Fruit fly (Drosophila melanogaster) whole organism, adult: ENCODE measurements around the gene CG10943.

Experiments used
- CG11617 ChIP-seq: fragments of 200-800 bp; sonication (Bioruptor generic); optimal IDR thresholded peaks from 2 replicates; lab custom pipeline; 2017; ENCODE audit warnings: mild to moderate bottlenecking, missing biosample characterization, missing genetic modification reagents, missing genetic modification characterization
- CG14711 ChIP-seq: fragments of 200-800 bp; sonication (Bioruptor generic); optimal IDR thresholded peaks from 2 replicates; lab custom pipeline; 2018; ENCODE audit warnings: missing biosample characterization, mild to moderate bottlenecking, missing genetic modification characterization, moderate library complexity
- CG1620 ChIP-seq: fragments of 200-800 bp; sonication (Bioruptor generic); optimal IDR thresholded peaks from 2 replicates; lab custom pipeline; 2016; ENCODE audit warnings: missing biosample characterization, missing genetic modification characterization
- CG5204 ChIP-seq: fragments of 200-800 bp; sonication (Bioruptor generic); optimal IDR thresholded peaks from 2 replicates; lab custom pipeline; 2016; ENCODE audit warnings: missing biosample characterization, missing genetic modification characterization
- CG7045 ChIP-seq: fragments of 200-800 bp; sonication (Bioruptor generic); optimal IDR thresholded peaks from 2 replicates; lab custom pipeline; 2017; ENCODE audit warnings: missing biosample characterization, mild to moderate bottlenecking, missing genetic modification characterization
- CG7101 ChIP-seq: fragments of 200-800 bp; sonication (Bioruptor generic); optimal IDR thresholded peaks from 2 replicates; lab custom pipeline; 2018; ENCODE audit warnings: missing biosample characterization, mild to moderate bottlenecking, missing genetic modification characterization, moderate library complexity
- Clk ChIP-seq: fragments of 200-800 bp; sonication (Bioruptor generic); optimal IDR thresholded peaks from 2 replicates; lab custom pipeline; 2017; ENCODE audit warnings: missing biosample characterization, missing genetic modification characterization
- Crg-1 ChIP-seq: fragments of 200-800 bp; sonication (Bioruptor generic); optimal IDR thresholded peaks from 2 replicates; lab custom pipeline; 2016; ENCODE audit warnings: missing biosample characterization, missing genetic modification characterization
- cic ChIP-seq: fragments of 200-800 bp; sonication (Bioruptor generic); optimal IDR thresholded peaks from 2 replicates; lab custom pipeline; 2017; ENCODE audit warnings: missing biosample characterization, mild to moderate bottlenecking, missing genetic modification characterization, moderate library complexity
- cnc ChIP-seq, 2 experiments: fragments of >200 bp; optimal IDR thresholded peaks; 2 replicates each; lab custom pipeline; 2017
- kay ChIP-seq: fragments of 200-800 bp; sonication (Bioruptor generic); peaks from one replicate; lab custom pipeline; 2016; ENCODE audit warnings: missing biosample characterization, missing genetic modification characterization, borderline replicate concordance
- pad ChIP-seq: fragments of 200-800 bp; sonication (Bioruptor generic); optimal IDR thresholded peaks from 3 replicates; lab custom pipeline; 2017; ENCODE audit warnings: missing biosample characterization, missing genetic modification characterization, mild to moderate bottlenecking, moderate library complexity, missing genetic modification reagents
- tj ChIP-seq: fragments of 200-800 bp; sonication (Bioruptor generic); optimal IDR thresholded peaks from 3 replicates; lab custom pipeline; 2017; ENCODE audit warnings: missing biosample characterization, mild to moderate bottlenecking, missing genetic modification characterization, moderate library complexity
- toe ChIP-seq: fragments of 200-800 bp; sonication (Bioruptor generic); optimal IDR thresholded peaks from 2 replicates; lab custom pipeline; 2016; ENCODE audit warnings: missing biosample characterization, missing genetic modification characterization

DNA sequence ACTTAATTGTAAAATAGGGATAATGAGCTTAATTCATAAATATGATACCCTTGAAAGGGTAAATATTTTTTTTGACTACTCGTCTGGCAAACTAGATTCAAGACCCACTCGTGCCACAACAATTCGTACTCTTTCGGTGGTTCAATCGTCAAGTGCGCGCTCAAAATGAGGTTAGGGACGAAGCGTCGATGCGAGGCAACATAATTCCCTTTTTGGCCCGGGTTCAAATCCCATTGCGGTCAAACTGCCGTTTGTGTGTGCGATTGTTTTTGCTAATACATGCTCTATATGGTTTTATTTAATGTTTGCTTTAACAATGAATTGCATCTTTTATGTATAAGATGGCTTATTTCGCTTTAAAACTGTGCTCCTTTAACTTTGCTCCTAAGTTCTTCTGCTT lies 47.0 kb downstream of the CG10943 start:
- TF ChIP-seq Clk (GFP tag; lab: Kevin White, UChicago) = no peak
- no peak for TF ChIP-seq tj (GFP tag; lab: Kevin White, UChicago)
- no peak for TF ChIP-seq CG5204 (GFP tag; lab: Kevin White, UChicago)
- TF ChIP-seq CG7101 (tag; lab: Kevin White, UChicago) = no peak
- TF ChIP-seq toe (GFP tag; lab: Kevin White, UChicago) = no peak
- no peak for TF ChIP-seq CG14711
- no peak for TF ChIP-seq CG11617 (GFP tag; lab: Kevin White, UChicago)
- no peak for TF ChIP-seq CG1620 (GFP tag; lab: Kevin White, UChicago)
- no peak for TF ChIP-seq CG7045 (GFP tag; lab: Kevin White, UChicago)
- no peak for TF ChIP-seq kay (GFP tag; lab: Kevin White, UChicago)
- TF ChIP-seq cnc (optimal IDR thresholded peaks at IDR 0.05; lab: Kevin White, UChicago) = no peak
- TF ChIP-seq Crg-1 (GFP tag; lab: Kevin White, UChicago) = no peak
- TF ChIP-seq cic = no peak
- no peak for TF ChIP-seq pad
